Worm (Caenorhabditis elegans) whole organism, L4 larva: ENCODE results near the gene rib-2.

ENCODE experiments used
- F44E2.7 ChIP-seq: fragments of 200-800 bp; sonication (Bioruptor generic); IDR thresholded peaks from 2 replicates; pipeline ENCODE4 v2.1.2; 2022; ENCODE audit warnings: missing genetic modification characterization, missing compliant biosample characterization
- R02D3.7 ChIP-seq: fragments of 150-350 bp; sonication (generic microtip); optimal IDR thresholded peaks from 3 replicates; lab custom pipeline; 2014; ENCODE audit warnings: missing biosample characterization, missing genetic modification characterization
- Y48G9A.11 ChIP-seq: fragments of 200-800 bp; sonication (Bioruptor generic); IDR thresholded peaks from 2 replicates; pipeline ENCODE4 v1.3.6; 2022; ENCODE audit warnings: missing genetic modification reagents, missing genetic modification characterization, missing compliant biosample characterization
- Y5F2A.4 ChIP-seq: fragments of 200-800 bp; sonication (Bioruptor generic); optimal IDR thresholded peaks from 2 replicates; lab custom pipeline; 2018; ENCODE audit warnings: mild to moderate bottlenecking, missing genetic modification characterization, missing compliant biosample characterization
- aly-2 ChIP-seq: sonication (generic microtip); optimal IDR thresholded peaks from 2 replicates; lab custom pipeline; 2018; ENCODE audit warnings: missing biosample characterization, missing genetic modification characterization
- ces-1 ChIP-seq: fragments of 150-350 bp; sonication (generic microtip); optimal IDR thresholded peaks from 4 replicates; lab custom pipeline; 2014; ENCODE audit warnings: missing biosample characterization, missing genetic modification reagents, missing genetic modification characterization
- hif-1 ChIP-seq, 2 experiments: sonication (generic microtip); optimal IDR thresholded peaks; 2 replicates each; lab custom pipeline; 2016 to 2017; ENCODE audit warnings: missing compliant biosample characterization in 2 of 2, missing genetic modification characterization in 2 of 2, missing genetic modification reagents in 2 of 2, missing genotype in 2 of 2, mild to moderate bottlenecking in 1 of 2
- lin-13 ChIP-seq: fragments of 150-350 bp; optimal IDR thresholded peaks from 2 replicates; lab custom pipeline; 2014; ENCODE audit warnings: missing biosample characterization, missing genetic modification reagents, missing genetic modification characterization
- lin-38 ChIP-seq: fragments of 200-800 bp; sonication (Bioruptor generic); IDR thresholded peaks from 2 replicates; pipeline ENCODE4 v1.3.6; 2022; ENCODE audit warnings: missing genetic modification reagents, missing genetic modification characterization, missing compliant biosample characterization
- madf-5 ChIP-seq, 2 experiments: fragments of 200-800 bp; sonication (Bioruptor generic); IDR thresholded peaks; 2 replicates each; pipeline ENCODE4 v1.3.6; 2022; ENCODE audit warnings: missing compliant biosample characterization in 2 of 2, missing genetic modification characterization in 2 of 2
- mdt-29 ChIP-seq: fragments of 200-800 bp; sonication (Bioruptor generic); IDR thresholded peaks from 2 replicates; pipeline ENCODE4 v1.3.6; 2022; ENCODE audit warnings: missing genetic modification reagents, missing genetic modification characterization, missing compliant biosample characterization
- nhr-77 ChIP-seq: fragments of 150-350 bp; optimal IDR thresholded peaks from 2 replicates; lab custom pipeline; 2014; ENCODE audit warnings: missing biosample characterization, missing genetic modification characterization
- pha-4 ChIP-seq, 2 experiments: fragments of 150-350 bp in 1 of 2; fragments of 200-800 bp in 1 of 2; sonication (Bioruptor generic) in 1 of 2; IDR thresholded peaks in 1 of 2; optimal IDR thresholded peaks in 1 of 2; 2 replicates each; pipeline versions ENCODE4 v1.3.6 to Lab custom; 2014 to 2022; ENCODE audit warnings: missing genetic modification characterization in 2 of 2, missing genetic modification reagents in 2 of 2, missing biosample characterization in 1 of 2, missing compliant biosample characterization in 1 of 2
- pqm-1 ChIP-seq: sonication (generic microtip); optimal IDR thresholded peaks from 2 replicates; lab custom pipeline; 2017; ENCODE audit warnings: missing biosample characterization, missing genetic modification characterization

- TF ChIP-seq mdt-29 (GFP tag; lab: Robert Waterston, UW) (no peak), Y48G9A.11 (GFP tag; lab: Robert Waterston, UW) (no peak), ces-1 (GFP tag; lab: Kevin White, UChicago) (no peak), R02D3.7 (no peak), pqm-1 (tag; lab: Kevin White, UChicago) (no peak), lin-13 (no peak), madf-5 (GFP tag; IDR thresholded peaks at IDR 0.05; lab: Robert Waterston, UW) (no peak), nhr-77 (tag; lab: Kevin White, UChicago) (no peak), lin-38 (no peak), pha-4 (GFP tag; IDR thresholded peaks at IDR 0.05; lab: Robert Waterston, UW) (no peak), pha-4 (tag; optimal IDR thresholded peaks at IDR 0.05; lab: Kevin White, UChicago) (no peak), F44E2.7 (GFP tag; lab: Robert Waterston, UW) (no peak), Y5F2A.4 (GFP tag; lab: Kevin White, UChicago) (no peak), aly-2 (tag; lab: Kevin White, UChicago) (no peak), hif-1 (tag; optimal IDR thresholded peaks at IDR 0.05; lab: Kevin White, UChicago) (no peak)
Measured at ce11 chrIII:10708484-10708883, 34.1 kb upstream of the rib-2 start.
